Worm (Caenorhabditis elegans): Measurements from ENCODE around the gene pigc-1.

DNA sequence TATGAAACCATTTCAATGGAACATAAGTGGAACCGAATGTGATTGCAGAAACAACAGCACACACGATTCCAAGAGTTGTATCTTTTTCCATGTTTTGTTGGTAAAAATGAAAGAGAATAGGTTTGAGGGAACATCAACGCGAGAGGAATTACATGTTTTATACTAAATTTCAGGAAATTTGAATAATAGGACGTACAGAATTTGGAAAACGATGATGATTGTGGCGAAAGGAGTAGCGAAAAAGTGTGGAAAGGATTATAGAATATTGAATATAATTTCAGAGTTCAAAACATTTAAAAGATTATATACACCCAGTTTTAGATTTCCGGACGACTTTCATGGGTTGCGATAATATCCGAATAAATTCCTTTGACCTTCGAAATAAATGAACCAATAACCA lies 34.0 kb downstream of the pigc-1 start, which contains the start of gene F49C12.6:
- TF ChIP-seq ama-1 (optimal IDR thresholded peaks at IDR 0.05) (no peak), aly-1 (tag; optimal IDR thresholded peaks at IDR 0.05) (no peak), hnd-1 (tag; optimal IDR thresholded peaks at IDR 0.05) (no peak)
